Worm (Caenorhabditis elegans) whole organism, L4/young adult: Measurements from ENCODE around the gene mboa-2.

Experiments
- W03F9.2 ChIP-seq: fragments of 150-350 bp; optimal IDR thresholded peaks from 2 replicates; lab custom pipeline; 2014; ENCODE audit warnings: missing biosample characterization, missing genetic modification characterization
- dao-5 ChIP-seq: sonication (generic microtip); optimal IDR thresholded peaks from 2 replicates; lab custom pipeline; 2016; ENCODE audit warnings: missing genotype, missing genetic modification characterization, moderate library complexity, missing compliant biosample characterization
- him-1 ChIP-seq: sonication (generic microtip); optimal IDR thresholded peaks from 2 replicates; lab custom pipeline; 2016; ENCODE audit warnings: missing genotype, missing genetic modification reagents, missing genetic modification characterization, missing compliant biosample characterization

- TF ChIP-seq him-1 (tag; lab: Kevin White, UChicago) (no peak), W03F9.2 (tag; lab: Kevin White, UChicago) (no peak), dao-5 (tag; lab: Kevin White, UChicago) (no peak)
Measured at ce11 chrV:11146958-11147779, 24.9 kb upstream of the mboa-2 start, which contains the start of the genes T19C4.24 and nlp-33.
